Fruit fly (Drosophila melanogaster) whole organism, embryonic: Measurements from ENCODE around the gene CG7367.

Source experiments
- Ada2b ChIP-seq: fragments of 200-800 bp; sonication (Bioruptor generic); IDR thresholded peaks from 2 replicates; pipeline ENCODE4 v1.3.6; 2022; ENCODE audit warnings: missing biosample characterization, missing genetic modification characterization
- Atf-2 ChIP-seq: fragments of 200-800 bp; sonication (Bioruptor generic); optimal IDR thresholded peaks from 2 replicates; lab custom pipeline; 2016; ENCODE audit warnings: missing biosample characterization, missing genetic modification characterization
- BEAF-32 ChIP-seq: fragments of 200-800 bp; sonication (Bioruptor generic); optimal IDR thresholded peaks from 3 replicates; lab custom pipeline; 2017; ENCODE audit warnings: missing biosample characterization, missing genetic modification characterization, mild to moderate bottlenecking, moderate library complexity, missing genetic modification reagents
- CG10274 ChIP-seq: fragments of 200-800 bp; sonication (Bioruptor generic); optimal IDR thresholded peaks from 3 replicates; lab custom pipeline; 2017; ENCODE audit warnings: missing biosample characterization, mild to moderate bottlenecking, missing genetic modification characterization
- CG10431 ChIP-seq: fragments of 200-800 bp; sonication (Bioruptor generic); optimal IDR thresholded peaks from 3 replicates; lab custom pipeline; 2018; ENCODE audit warnings: missing biosample characterization, mild to moderate bottlenecking, missing genetic modification characterization
- CG11093 ChIP-seq: fragments of 200-800 bp; sonication (Bioruptor generic); IDR thresholded peaks from 3 replicates; pipeline ENCODE4 v1.3.6; 2022; ENCODE audit warnings: missing biosample characterization, missing genetic modification characterization
- CG12104 ChIP-seq: fragments of 200-800 bp; sonication (Bioruptor generic); optimal IDR thresholded peaks from 3 replicates; lab custom pipeline; 2016; ENCODE audit warnings: missing biosample characterization, missing genetic modification characterization
- CG12391 ChIP-seq: fragments of 200-800 bp; sonication (Bioruptor generic); optimal IDR thresholded peaks from 3 replicates; lab custom pipeline; 2018; ENCODE audit warnings: missing biosample characterization, mild to moderate bottlenecking, missing genetic modification characterization, moderate library complexity
- CG13123 ChIP-seq: fragments of 200-800 bp; sonication (Bioruptor generic); optimal IDR thresholded peaks from 2 replicates; lab custom pipeline; 2016; ENCODE audit warnings: missing biosample characterization, missing genetic modification characterization
- CG14014 ChIP-seq: fragments of 200-800 bp; sonication (Bioruptor generic); IDR thresholded peaks from 2 replicates; pipeline ENCODE4 v1.3.6; 2022; ENCODE audit warnings: missing biosample characterization, missing genetic modification characterization
- CG1529 ChIP-seq: fragments of 200-800 bp; sonication (Bioruptor generic); optimal IDR thresholded peaks from 3 replicates; lab custom pipeline; 2018; ENCODE audit warnings: missing biosample characterization, missing genetic modification characterization
- CG15601 ChIP-seq: fragments of 200-800 bp; sonication (Bioruptor generic); optimal IDR thresholded peaks from 3 replicates; lab custom pipeline; 2019; ENCODE audit warnings: missing biosample characterization, mild to moderate bottlenecking, missing genetic modification characterization, moderate library complexity
- CG16779 ChIP-seq: fragments of 200-800 bp; sonication (Bioruptor generic); IDR thresholded peaks from 2 replicates; pipeline ENCODE4 v1.3.6; 2022; ENCODE audit warnings: missing biosample characterization, missing genetic modification characterization
- CG16863 ChIP-seq: fragments of 200-800 bp; sonication (Bioruptor generic); optimal IDR thresholded peaks from 3 replicates; lab custom pipeline; 2016; ENCODE audit warnings: missing biosample characterization, missing genetic modification characterization
- CG30403 ChIP-seq: fragments of 200-800 bp; sonication (Bioruptor generic); optimal IDR thresholded peaks from 3 replicates; lab custom pipeline; 2016; ENCODE audit warnings: missing biosample characterization, missing genetic modification characterization
- CG31224 ChIP-seq: fragments of 200-800 bp; sonication (Bioruptor generic); IDR thresholded peaks from 2 replicates; pipeline ENCODE4 v1.3.6; 2022; ENCODE audit warnings: missing biosample characterization, missing genetic modification characterization
- CG3838 ChIP-seq: fragments of 200-800 bp; sonication (Bioruptor generic); optimal IDR thresholded peaks from 3 replicates; lab custom pipeline; 2016; ENCODE audit warnings: missing biosample characterization, missing genetic modification characterization
- CG4424 ChIP-seq: fragments of 200-800 bp; sonication (Bioruptor generic); optimal IDR thresholded peaks from 3 replicates; lab custom pipeline; 2016; ENCODE audit warnings: missing biosample characterization, missing genetic modification characterization
- CG4820 ChIP-seq: fragments of 200-800 bp; sonication (Bioruptor generic); optimal IDR thresholded peaks from 3 replicates; lab custom pipeline; 2016; ENCODE audit warnings: missing biosample characterization, missing genetic modification characterization
- CG7357 ChIP-seq: fragments of 200-800 bp; sonication (Bioruptor generic); IDR thresholded peaks from 3 replicates; pipeline ENCODE4 v1.3.6; 2022; ENCODE audit warnings: missing biosample characterization, missing genetic modification characterization
- CG7372 ChIP-seq: fragments of 200-800 bp; sonication (Bioruptor generic); IDR thresholded peaks from 2 replicates; pipeline ENCODE4 v1.3.6; 2022; ENCODE audit warnings: missing biosample characterization, missing genetic modification characterization
- CG8765 ChIP-seq: fragments of 200-800 bp; sonication (Bioruptor generic); IDR thresholded peaks from 2 replicates; pipeline ENCODE4 v1.3.6; 2022; ENCODE audit warnings: missing biosample characterization, missing genetic modification characterization
- CoRest ChIP-seq: fragments of 200-800 bp; sonication (Bioruptor generic); optimal IDR thresholded peaks from 3 replicates; lab custom pipeline; 2018; ENCODE audit warnings: missing biosample characterization, mild to moderate bottlenecking, missing genetic modification characterization, moderate library complexity
- Deaf1 ChIP-seq: fragments of 200-800 bp; optimal IDR thresholded peaks from 3 replicates; lab custom pipeline; 2019; ENCODE audit warnings: missing biosample characterization, mild to moderate bottlenecking, missing genetic modification characterization, moderate library complexity
- Dp ChIP-seq: fragments of 200-800 bp; sonication (Bioruptor generic); optimal IDR thresholded peaks from 2 replicates; lab custom pipeline; 2018; ENCODE audit warnings: missing biosample characterization, mild to moderate bottlenecking, missing genetic modification characterization, moderate library complexity
- Hmr ChIP-seq: fragments of 200-800 bp; sonication (Bioruptor generic); optimal IDR thresholded peaks from 3 replicates; lab custom pipeline; 2017; ENCODE audit warnings: mild to moderate bottlenecking, missing biosample characterization, missing genetic modification reagents, missing genetic modification characterization
- Hr39 ChIP-seq: fragments of >200 bp; optimal IDR thresholded peaks from 2 replicates; lab custom pipeline; 2017
- Lim3 ChIP-seq: fragments of 200-800 bp; sonication (Bioruptor generic); IDR thresholded peaks from 2 replicates; pipeline ENCODE4 v1.3.6; 2022; ENCODE audit warnings: missing biosample characterization, missing genetic modification characterization
- MBD-R2 ChIP-seq: fragments of 200-800 bp; sonication (Bioruptor generic); IDR thresholded peaks from 2 replicates; pipeline ENCODE4 v1.3.6; 2022; ENCODE audit warnings: missing biosample characterization, missing genetic modification characterization
- Pdp1 ChIP-seq, 2 experiments: fragments of 200-800 bp; sonication (Bioruptor generic); optimal IDR thresholded peaks; 3 replicates each; lab custom pipeline; 2016; ENCODE audit warnings: missing biosample characterization in 2 of 2, missing genetic modification characterization in 2 of 2, mild to moderate bottlenecking in 1 of 2, moderate library complexity in 1 of 2
- Xbp1 ChIP-seq: fragments of 200-800 bp; sonication (Bioruptor generic); optimal IDR thresholded peaks from 3 replicates; lab custom pipeline; 2016; ENCODE audit warnings: missing biosample characterization, mild to moderate bottlenecking, missing genetic modification characterization
- ap ChIP-seq: fragments of 200-800 bp; sonication (Bioruptor generic); IDR thresholded peaks from 2 replicates; pipeline ENCODE4 v1.3.6; 2022; ENCODE audit warnings: missing biosample characterization, missing genetic modification characterization
- ato ChIP-seq: fragments of 200-800 bp; sonication (Bioruptor generic); IDR thresholded peaks from 2 replicates; pipeline ENCODE4 v1.3.6; 2022; ENCODE audit warnings: missing biosample characterization, missing genetic modification characterization; ENCODE audit not compliant: partially characterized antibody
- az2 ChIP-seq: fragments of 200-800 bp; sonication (Bioruptor generic); optimal IDR thresholded peaks from 3 replicates; lab custom pipeline; 2016; ENCODE audit warnings: missing biosample characterization, missing genetic modification characterization
- bsh ChIP-seq, 2 experiments: fragments of 200-800 bp; sonication (Bioruptor generic); optimal IDR thresholded peaks; 2 replicates each; lab custom pipeline; 2017 to 2018; ENCODE audit warnings: mild to moderate bottlenecking in 2 of 2, missing biosample characterization in 2 of 2, missing genetic modification characterization in 2 of 2, moderate library complexity in 1 of 2
- caup ChIP-seq: fragments of 200-800 bp; sonication (Bioruptor generic); optimal IDR thresholded peaks from 3 replicates; lab custom pipeline; 2017; ENCODE audit warnings: missing biosample characterization, mild to moderate bottlenecking, missing genetic modification characterization, moderate library complexity; ENCODE audit not compliant: severe bottlenecking
- cg ChIP-seq: fragments of 200-800 bp; sonication (Bioruptor generic); optimal IDR thresholded peaks from 3 replicates; lab custom pipeline; 2019; ENCODE audit warnings: missing biosample characterization, mild to moderate bottlenecking, missing genetic modification characterization, moderate library complexity
- dm ChIP-seq: fragments of 200-800 bp; sonication (Bioruptor generic); optimal IDR thresholded peaks from 3 replicates; lab custom pipeline; 2016; ENCODE audit warnings: missing biosample characterization, missing genetic modification characterization
- esg ChIP-seq: fragments of 200-800 bp; sonication (Bioruptor generic); conservative IDR thresholded peaks from 2 replicates; pipeline ENCODE4 v1.3.6; 2022; ENCODE audit warnings: missing biosample characterization, missing genetic modification characterization
- nmo ChIP-seq: fragments of 200-800 bp; sonication (Bioruptor generic); optimal IDR thresholded peaks from 2 replicates; lab custom pipeline; 2018; ENCODE audit warnings: missing biosample characterization, mild to moderate bottlenecking, missing genetic modification characterization, moderate library complexity
- odd ChIP-seq: fragments of 200-800 bp; sonication (Bioruptor generic); optimal IDR thresholded peaks from 2 replicates; lab custom pipeline; 2017; ENCODE audit warnings: missing biosample characterization, mild to moderate bottlenecking, missing genetic modification characterization
- salm ChIP-seq: fragments of 200-800 bp; sonication (Bioruptor generic); optimal IDR thresholded peaks from 2 replicates; lab custom pipeline; 2018; ENCODE audit warnings: missing biosample characterization, mild to moderate bottlenecking, missing genetic modification characterization
- sens ChIP-seq: fragments of 200-800 bp; sonication (Bioruptor generic); peaks from one replicate; lab custom pipeline; 2016; ENCODE audit warnings: missing biosample characterization, missing genetic modification characterization
- sens-2 ChIP-seq: fragments of 200-800 bp; sonication (Bioruptor generic); IDR thresholded peaks from 2 replicates; pipeline ENCODE4 v1.3.6; 2022; ENCODE audit warnings: missing biosample characterization, missing genetic modification characterization
- sima ChIP-seq: fragments of 200-800 bp; sonication (Bioruptor generic); optimal IDR thresholded peaks from 2 replicates; lab custom pipeline; 2016; ENCODE audit warnings: missing biosample characterization, missing genetic modification characterization
- sr ChIP-seq: fragments of 200-800 bp; sonication (Bioruptor generic); IDR thresholded peaks from 3 replicates; pipeline ENCODE4 v1.3.6; 2022; ENCODE audit warnings: missing biosample characterization, missing genetic modification characterization
- tll ChIP-seq, 2 experiments: fragments of 200-800 bp in 1 of 2; fragments of >200 bp in 1 of 2; sonication (Bioruptor generic) in 1 of 2; optimal IDR thresholded peaks; 2 replicates each; lab custom pipeline; 2017 to 2019; ENCODE audit warnings: missing biosample characterization in 2 of 2, missing genetic modification characterization in 2 of 2, mild to moderate bottlenecking in 1 of 2, moderate library complexity in 1 of 2
- twi ChIP-seq: fragments of 200-800 bp; optimal IDR thresholded peaks from 2 replicates; lab custom pipeline; 2019; ENCODE audit warnings: missing biosample characterization, mild to moderate bottlenecking, missing genetic modification characterization, moderate library complexity
- unc-4 ChIP-seq: fragments of 200-800 bp; sonication (Bioruptor generic); IDR thresholded peaks from 2 replicates; pipeline ENCODE4 v1.3.6; 2022; ENCODE audit warnings: missing biosample characterization, missing genetic modification characterization; ENCODE audit not compliant: partially characterized antibody

Gene CG7367

dm6 chr2L:7984889-7985514, 54.6 kb downstream of the CG7367 start (continued):
- peak; percentile 27 for TF ChIP-seq CG30403 (GFP tag; lab: Kevin White, UChicago)
- TF ChIP-seq cg, result peak; percentile 22
- TF ChIP-seq odd (GFP tag; lab: Kevin White, UChicago), result no peak
- no peak for TF ChIP-seq CG13123 (GFP tag; lab: Kevin White, UChicago)
- TF ChIP-seq CG12104, result no peak
- no peak for TF ChIP-seq CG11093 (GFP tag; lab: Robert Waterston, UW)
- TF ChIP-seq Atf-2 (GFP tag; lab: Kevin White, UChicago), result no peak
- no peak for TF ChIP-seq Dp (GFP tag; lab: Kevin White, UChicago)
- TF ChIP-seq bsh (GFP tag; optimal IDR thresholded peaks at IDR 0.05; lab: Kevin White, UChicago), result no peak
- TF ChIP-seq nmo (GFP tag; lab: Kevin White, UChicago), result peak; percentile 19
- TF ChIP-seq CoRest (tag; lab: Kevin White, UChicago), result peak; percentile 12
- TF ChIP-seq Hr39, result no peak
- no peak for TF ChIP-seq CG16863 (GFP tag; lab: Kevin White, UChicago)
- no peak for TF ChIP-seq tll (GFP tag; optimal IDR thresholded peaks at IDR 0.05; lab: Kevin White, UChicago)
- no peak for TF ChIP-seq CG10274 (GFP tag; lab: Kevin White, UChicago)
- no peak for TF ChIP-seq CG1529 (GFP tag; lab: Kevin White, UChicago)
- no peak for TF ChIP-seq CG4424 (GFP tag; lab: Kevin White, UChicago)
- no peak for TF ChIP-seq CG12391 (tag; lab: Kevin White, UChicago)
- TF ChIP-seq sens-2 (GFP tag; lab: Robert Waterston, UW), result no peak
- TF ChIP-seq CG10431 (GFP tag; lab: Kevin White, UChicago), result no peak
- TF ChIP-seq salm (tag; lab: Kevin White, UChicago), result no peak
- no peak for TF ChIP-seq Deaf1 (tag; lab: Kevin White, UChicago)
- TF ChIP-seq CG31224 (GFP tag; lab: Robert Waterston, UW), result no peak
- TF ChIP-seq ato, result peak; percentile 8; the same call in 1 of the 2 replicates
- no peak for TF ChIP-seq sima
- TF ChIP-seq Hmr (GFP tag; lab: Kevin White, UChicago), result no peak
- no peak for TF ChIP-seq dm (GFP tag; lab: Kevin White, UChicago)
- TF ChIP-seq az2 (GFP tag; lab: Kevin White, UChicago), result peak; percentile 19
- TF ChIP-seq CG7357, result no peak
- no peak for TF ChIP-seq CG3838 (GFP tag; lab: Kevin White, UChicago)
- no peak for TF ChIP-seq caup (GFP tag; lab: Kevin White, UChicago)
- no peak for TF ChIP-seq CG16779 (GFP tag; lab: Robert Waterston, UW)
- no peak for TF ChIP-seq twi (tag; lab: Kevin White, UChicago)
- no peak for TF ChIP-seq ap (GFP tag; lab: Robert Waterston, UW)
- TF ChIP-seq sr (GFP tag; lab: Robert Waterston, UW), result no peak
- TF ChIP-seq Xbp1, result peak; percentile 9
- TF ChIP-seq Lim3 (GFP tag; lab: Robert Waterston, UW), result no peak
- TF ChIP-seq unc-4 (GFP tag; lab: Robert Waterston, UW), result no peak
- no peak for TF ChIP-seq CG15601
- TF ChIP-seq BEAF-32 (GFP tag; lab: Kevin White, UChicago), result no peak
- TF ChIP-seq Ada2b, result 0 out of 2 replicates have a peak, but pooled peaks have one; percentile 12
- no peak for TF ChIP-seq esg
- no peak for TF ChIP-seq CG7372 (GFP tag; lab: Robert Waterston, UW)
- TF ChIP-seq MBD-R2 (GFP tag; lab: Robert Waterston, UW), result no peak
- peak in 1 of 2 experiments; percentile 56 for TF ChIP-seq Pdp1 (GFP tag; optimal IDR thresholded peaks at IDR 0.05; lab: Kevin White, UChicago)
- no peak for TF ChIP-seq CG4820 (GFP tag; lab: Kevin White, UChicago)
- TF ChIP-seq sens (GFP tag; lab: Kevin White, UChicago), result peak; percentile 86
- no peak for TF ChIP-seq CG14014
- TF ChIP-seq CG8765 (GFP tag; lab: Robert Waterston, UW), result no peak
